Worm (Caenorhabditis elegans) whole organism, L4/young adult: ENCODE measurements around the gene ddl-3.
"Not testable (repeated sequence)": the region's sequence is repeated elsewhere in the genome, so short reads cannot be mapped to it uniquely, and the experiment has no call there.

Source experiments
- W03F9.2 ChIP-seq: fragments of 150-350 bp; optimal IDR thresholded peaks from 2 replicates; lab custom pipeline; 2014; ENCODE audit warnings: missing biosample characterization, missing genetic modification characterization
- dao-5 ChIP-seq: sonication (generic microtip); optimal IDR thresholded peaks from 2 replicates; lab custom pipeline; 2016; ENCODE audit warnings: missing genotype, missing genetic modification characterization, moderate library complexity, missing compliant biosample characterization
- him-1 ChIP-seq: sonication (generic microtip); optimal IDR thresholded peaks from 2 replicates; lab custom pipeline; 2016; ENCODE audit warnings: missing genotype, missing genetic modification reagents, missing genetic modification characterization, missing compliant biosample characterization

Gene ddl-3

ce11 chrII:14351352-14351751 is 7.1 kb upstream of the ddl-3 start:
- TF ChIP-seq W03F9.2 (tag; lab: Kevin White, UChicago) (no peak), dao-5 (no peak), him-1 (no peak)

ce11 chrII:14350768-14351167 is 6.5 kb upstream of the ddl-3 start:
- TF ChIP-seq dao-5 (peak; percentile 21), him-1 (no peak), W03F9.2 (tag; lab: Kevin White, UChicago) (no peak)

ce11 chrII:14349356-14349923 is 5.2 kb upstream of the ddl-3 start, which contains the start of the genes Y54G11A.17, lin-7 and elof-1:
Gene Y54G11A.17, minus strand, starts transcription at chrII:14349406.
Gene lin-7, minus strand, starts transcription at chrII:14349406.
Gene elof-1, plus strand, starts transcription at chrII:14349738.
- TF ChIP-seq W03F9.2 (tag; lab: Kevin White, UChicago): peak; percentile 96
- no peak for TF ChIP-seq him-1
- TF ChIP-seq dao-5: no peak

- not testable (repeated sequence) for TF ChIP-seq dao-5; him-1; W03F9.2 (tag; lab: Kevin White, UChicago)
These were observed 2.0 kb upstream of the ddl-3 start, which contains the start of gene Y54G11A.9 for ce11 chrII:14346243-14346642. Gene Y54G11A.9, minus strand, starts transcription at chrII:14346438.

- TF ChIP-seq him-1 (no peak), dao-5 (no peak), W03F9.2 (tag; lab: Kevin White, UChicago) (no peak)
These were observed 23.0 kb downstream of the ddl-3 start for ce11 chrII:14321225-14321624.

ce11 chrII:14319227-14319626 is 25.0 kb downstream of the ddl-3 start:
- TF ChIP-seq him-1 (no peak), dao-5 (no peak), W03F9.2 (tag; lab: Kevin White, UChicago) (no peak)

ce11 chrII:14318027-14318426 is 26.2 kb downstream of the ddl-3 start, which contains the start of gene Y54G11A.14:
Gene Y54G11A.14, plus strand, starts transcription at chrII:14318158.
- no peak for TF ChIP-seq him-1
- no peak for TF ChIP-seq W03F9.2 (tag; lab: Kevin White, UChicago)
- TF ChIP-seq dao-5: no peak

- no peak for TF ChIP-seq him-1
- no peak for TF ChIP-seq W03F9.2 (tag; lab: Kevin White, UChicago)
- no peak for TF ChIP-seq dao-5
These were observed 32.1 kb downstream of the ddl-3 start for ce11 chrII:14312182-14312581.

- no peak for TF ChIP-seq dao-5
- TF ChIP-seq him-1: no peak
- TF ChIP-seq W03F9.2 (tag; lab: Kevin White, UChicago): no peak
These were observed 32.7 kb downstream of the ddl-3 start for ce11 chrII:14311537-14311936.

- TF ChIP-seq W03F9.2 (tag; lab: Kevin White, UChicago) (no peak), dao-5 (no peak), him-1 (no peak)
These were observed 33.4 kb downstream of the ddl-3 start, which contains the start of gene ctl-3 for ce11 chrII:14310729-14311388. Gene ctl-3, minus strand, starts transcription at chrII:14310779.

ce11 chrII:14306160-14306559 is 38.1 kb downstream of the ddl-3 start, which contains the start of gene ctl-1:
Gene ctl-1, minus strand, starts transcription at chrII:14306260.
- TF ChIP-seq W03F9.2 (tag; lab: Kevin White, UChicago); him-1; dao-5: not testable (repeated sequence)

ce11 chrII:14301927-14302326 is 42.3 kb downstream of the ddl-3 start, which contains the start of gene ctl-2:
Gene ctl-2, minus strand, starts transcription at chrII:14302027.
- not testable (repeated sequence) for TF ChIP-seq dao-5; W03F9.2 (tag; lab: Kevin White, UChicago); him-1

ce11 chrII:14299254-14299759 is 44.9 kb downstream of the ddl-3 start:
- no peak for TF ChIP-seq dao-5
- TF ChIP-seq W03F9.2 (tag; lab: Kevin White, UChicago): no peak
- TF ChIP-seq him-1: no peak

- not testable (repeated sequence) for TF ChIP-seq dao-5; him-1; W03F9.2 (tag; lab: Kevin White, UChicago)
These were observed 47.2 kb downstream of the ddl-3 start, which contains the start of gene Y54G11A.7 for ce11 chrII:14297050-14297449. Gene Y54G11A.7, plus strand, starts transcription at chrII:14297305.

- TF ChIP-seq W03F9.2 (tag; lab: Kevin White, UChicago): peak; percentile 47
- no peak for TF ChIP-seq him-1
- no peak for TF ChIP-seq dao-5
These were observed 47.9 kb downstream of the ddl-3 start for ce11 chrII:14296320-14296719.
